Worm (Caenorhabditis elegans) whole organism, late embryonic: Measurements from ENCODE around the gene C13A10.2.
A peak's percentile ranks its signal among the peaks of the same experiment; 100 is the strongest.

Source experiments
- C08G9.2 ChIP-seq: sonication (generic microtip); optimal IDR thresholded peaks from 2 replicates; lab custom pipeline; 2016; ENCODE audit warnings: mild to moderate bottlenecking, missing genetic modification characterization, moderate library complexity, missing compliant biosample characterization
- K09A11.1 ChIP-seq: sonication (generic microtip); optimal IDR thresholded peaks from 2 replicates; lab custom pipeline; 2017; ENCODE audit warnings: antibody characterized with exemption, mild to moderate bottlenecking, missing genetic modification characterization, missing compliant biosample characterization; ENCODE audit not compliant: insufficient read depth
- T23F11.4 ChIP-seq: fragments of 200-800 bp; sonication (Bioruptor generic); optimal IDR thresholded peaks from 2 replicates; lab custom pipeline; 2018; ENCODE audit warnings: mild to moderate bottlenecking, missing genetic modification characterization, missing compliant biosample characterization
- Y22D7AL.16 ChIP-seq: sonication (generic microtip); optimal IDR thresholded peaks from 2 replicates; lab custom pipeline; 2016; ENCODE audit warnings: missing genetic modification characterization, missing compliant biosample characterization
- ahr-1 ChIP-seq: sonication (generic microtip); optimal IDR thresholded peaks from 2 replicates; lab custom pipeline; 2016; ENCODE audit warnings: missing genetic modification characterization, missing compliant biosample characterization
- ama-1 ChIP-seq: fragments of 150-350 bp; optimal IDR thresholded peaks from 2 replicates; lab custom pipeline; 2014
- ceh-14 ChIP-seq: sonication (generic microtip); optimal IDR thresholded peaks from 2 replicates; lab custom pipeline; 2016; ENCODE audit warnings: missing genotype, missing genetic modification characterization, missing compliant biosample characterization
- ceh-2 ChIP-seq: sonication (generic microtip); optimal IDR thresholded peaks from 2 replicates; lab custom pipeline; 2016; ENCODE audit warnings: missing genotype, missing genetic modification characterization, missing compliant biosample characterization
- ceh-34 ChIP-seq: sonication (generic microtip); optimal IDR thresholded peaks from 2 replicates; lab custom pipeline; 2016; ENCODE audit warnings: mild to moderate bottlenecking, missing genetic modification characterization, missing compliant biosample characterization
- ceh-48 ChIP-seq: sonication (generic microtip); optimal IDR thresholded peaks from 2 replicates; lab custom pipeline; 2016; ENCODE audit warnings: missing genetic modification characterization, inconsistent platforms, missing compliant biosample characterization
- dve-1 ChIP-seq: sonication (generic microtip); optimal IDR thresholded peaks from 2 replicates; lab custom pipeline; 2017; ENCODE audit warnings: antibody characterized with exemption, mild to moderate bottlenecking, missing genetic modification characterization, missing compliant biosample characterization
- elt-4 ChIP-seq: sonication (generic microtip); optimal IDR thresholded peaks from 2 replicates; lab custom pipeline; 2016; ENCODE audit warnings: missing genetic modification characterization, missing compliant biosample characterization
- ets-4 ChIP-seq: sonication (generic microtip); optimal IDR thresholded peaks from 2 replicates; lab custom pipeline; 2016; ENCODE audit warnings: missing genetic modification characterization, missing compliant biosample characterization
- fkh-10 ChIP-seq: fragments of 150-350 bp; optimal IDR thresholded peaks from 2 replicates; lab custom pipeline; 2014; ENCODE audit warnings: missing biosample characterization, missing genetic modification reagents, missing genetic modification characterization
- fkh-6 ChIP-seq: sonication (generic microtip); optimal IDR thresholded peaks from 2 replicates; lab custom pipeline; 2016; ENCODE audit warnings: missing genetic modification characterization, missing compliant biosample characterization
- hlh-15 ChIP-seq: sonication (generic microtip); optimal IDR thresholded peaks from 2 replicates; lab custom pipeline; 2016; ENCODE audit warnings: missing genetic modification characterization, missing compliant biosample characterization
- hlh-30 ChIP-seq: sonication (generic microtip); optimal IDR thresholded peaks from 2 replicates; lab custom pipeline; 2017; ENCODE audit warnings: antibody characterized with exemption, missing genetic modification characterization, missing compliant biosample characterization; ENCODE audit not compliant: insufficient read depth
- hlh-6 ChIP-seq: sonication (generic microtip); optimal IDR thresholded peaks from 2 replicates; lab custom pipeline; 2016; ENCODE audit warnings: missing genotype, missing genetic modification characterization, missing compliant biosample characterization
- lin-11 ChIP-seq: fragments of 200-800 bp; sonication (Bioruptor generic); optimal IDR thresholded peaks from 2 replicates; lab custom pipeline; 2018; ENCODE audit warnings: mild to moderate bottlenecking, missing genetic modification characterization, missing compliant biosample characterization
- madf-2 ChIP-seq: sonication (generic microtip); optimal IDR thresholded peaks from 2 replicates; lab custom pipeline; 2017; ENCODE audit warnings: missing genetic modification characterization, missing compliant biosample characterization
- nfya-1 ChIP-seq: sonication (generic microtip); optimal IDR thresholded peaks from 2 replicates; lab custom pipeline; 2017; ENCODE audit warnings: missing genetic modification characterization, mild to moderate bottlenecking, missing compliant biosample characterization, antibody characterized with exemption, moderate library complexity
- nhr-11 ChIP-seq: fragments of 150-350 bp; optimal IDR thresholded peaks from 2 replicates; lab custom pipeline; 2014; ENCODE audit warnings: missing biosample characterization, missing genetic modification characterization
- nhr-232 ChIP-seq: sonication (generic microtip); optimal IDR thresholded peaks from 2 replicates; lab custom pipeline; 2016; ENCODE audit warnings: missing genetic modification characterization, missing compliant biosample characterization
- npax-4 ChIP-seq: sonication (generic microtip); optimal IDR thresholded peaks from 2 replicates; lab custom pipeline; 2016; ENCODE audit warnings: missing genetic modification characterization, missing compliant biosample characterization
- odd-2 ChIP-seq: sonication (generic microtip); optimal IDR thresholded peaks from 2 replicates; lab custom pipeline; 2017; ENCODE audit warnings: antibody characterized with exemption, mild to moderate bottlenecking, missing genetic modification characterization, missing compliant biosample characterization
- pha-4 ChIP-seq: fragments of 150-350 bp; optimal IDR thresholded peaks from 2 replicates; lab custom pipeline; 2018; ENCODE audit warnings: missing biosample characterization, missing genetic modification reagents, missing genetic modification characterization
- pqm-1 ChIP-seq: sonication (generic microtip); optimal IDR thresholded peaks from 2 replicates; lab custom pipeline; 2016; ENCODE audit warnings: missing genetic modification characterization, missing compliant biosample characterization
- pros-1 ChIP-seq: fragments of 150-350 bp; optimal IDR thresholded peaks from 2 replicates; lab custom pipeline; 2014; ENCODE audit warnings: missing biosample characterization, missing genetic modification reagents, missing genetic modification characterization
- ref-2 ChIP-seq: sonication (generic microtip); optimal IDR thresholded peaks from 2 replicates; lab custom pipeline; 2016; ENCODE audit warnings: missing genetic modification characterization, missing compliant biosample characterization
- rnt-1 ChIP-seq: sonication (generic microtip); optimal IDR thresholded peaks from 2 replicates; lab custom pipeline; 2016; ENCODE audit warnings: missing genetic modification characterization, missing compliant biosample characterization
- sox-2 ChIP-seq: fragments of 200-800 bp; sonication (Bioruptor generic); IDR thresholded peaks from 2 replicates; pipeline ENCODE4 v1.3.6; 2022; ENCODE audit warnings: missing genetic modification reagents, missing genetic modification characterization, missing compliant biosample characterization
- sox-4 ChIP-seq: sonication (generic microtip); optimal IDR thresholded peaks from 2 replicates; lab custom pipeline; 2017; ENCODE audit warnings: mild to moderate bottlenecking, missing genetic modification characterization, inconsistent platforms, missing compliant biosample characterization
- tbx-2 ChIP-seq: sonication (generic microtip); optimal IDR thresholded peaks from 2 replicates; lab custom pipeline; 2016; ENCODE audit warnings: missing genetic modification characterization, missing compliant biosample characterization
- ttx-3 ChIP-seq: sonication (generic microtip); optimal IDR thresholded peaks from 2 replicates; lab custom pipeline; 2016; ENCODE audit warnings: missing genetic modification reagents, missing genetic modification characterization, missing compliant biosample characterization
- unc-3 ChIP-seq, 2 experiments: fragments of 200-800 bp in 1 of 2; sonication (Bioruptor generic) in 1 of 2; sonication (generic microtip) in 1 of 2; conservative IDR thresholded peaks in 1 of 2; optimal IDR thresholded peaks in 1 of 2; 2 replicates each; pipeline versions ENCODE4 v1.3.6 to Lab custom; 2016 to 2022; ENCODE audit warnings: missing compliant biosample characterization in 2 of 2, missing genetic modification characterization in 2 of 2, missing genetic modification reagents in 1 of 2
- unc-42 ChIP-seq: sonication (generic microtip); optimal IDR thresholded peaks from 2 replicates; lab custom pipeline; 2016; ENCODE audit warnings: missing genotype, missing genetic modification characterization, missing compliant biosample characterization
- unc-86 ChIP-seq: sonication (generic microtip); optimal IDR thresholded peaks from 2 replicates; lab custom pipeline; 2016; ENCODE audit warnings: missing genetic modification characterization, missing compliant biosample characterization
- zip-5 ChIP-seq: sonication (generic microtip); optimal IDR thresholded peaks from 2 replicates; lab custom pipeline; 2016; ENCODE audit warnings: missing genetic modification characterization, missing compliant biosample characterization
- ztf-16 ChIP-seq: sonication (generic microtip); optimal IDR thresholded peaks from 2 replicates; lab custom pipeline; 2017; ENCODE audit warnings: missing genetic modification characterization, missing compliant biosample characterization

Gene C13A10.2

ce11 chrII:1340049-1340448 lies 17.8 kb downstream of the C13A10.2 start:
- TF ChIP-seq ref-2 (tag; lab: Kevin White, UChicago) (no peak), tbx-2 (tag; lab: Kevin White, UChicago) (no peak), sox-4 (tag; lab: Kevin White, UChicago) (no peak), madf-2 (tag; lab: Kevin White, UChicago) (no peak), unc-86 (no peak), unc-42 (tag; lab: Kevin White, UChicago) (no peak), hlh-15 (tag; lab: Kevin White, UChicago) (no peak), ama-1 (lab: Kevin White, UChicago) (no peak), rnt-1 (no peak), ahr-1 (tag; lab: Kevin White, UChicago) (no peak)

- TF ChIP-seq odd-2 (tag; lab: Kevin White, UChicago) (no peak), pros-1 (tag; lab: Kevin White, UChicago) (no peak), ceh-14 (peak; percentile 38)
These were observed 19.6 kb downstream of the C13A10.2 start for ce11 chrII:1338196-1338595.

ce11 chrII:1329887-1330286 lies 27.9 kb downstream of the C13A10.2 start:
- no peak for TF ChIP-seq fkh-6 (tag; lab: Kevin White, UChicago)
- TF ChIP-seq ceh-48 (tag; lab: Kevin White, UChicago) = no peak
- TF ChIP-seq ets-4 (tag; lab: Kevin White, UChicago) = no peak
- TF ChIP-seq nfya-1 (tag; lab: Kevin White, UChicago) = no peak
- no peak for TF ChIP-seq unc-3 (GFP tag; conservative IDR thresholded peaks at IDR 0.05; lab: Robert Waterston, UW)
- TF ChIP-seq unc-3 (tag; optimal IDR thresholded peaks at IDR 0.05; lab: Kevin White, UChicago) = no peak
- no peak for TF ChIP-seq pqm-1 (tag; lab: Kevin White, UChicago)
- no peak for TF ChIP-seq nhr-232
- TF ChIP-seq pha-4 (tag; lab: Kevin White, UChicago) = no peak
- no peak for TF ChIP-seq ahr-1 (tag; lab: Kevin White, UChicago)
- TF ChIP-seq hlh-15 (tag; lab: Kevin White, UChicago) = no peak
- TF ChIP-seq dve-1 (tag; lab: Kevin White, UChicago) = no peak
- TF ChIP-seq ceh-34 (tag; lab: Kevin White, UChicago) = no peak
- no peak for TF ChIP-seq T23F11.4
- TF ChIP-seq Y22D7AL.16 (tag; lab: Kevin White, UChicago) = no peak
- TF ChIP-seq ttx-3 (tag; lab: Kevin White, UChicago) = no peak
- TF ChIP-seq ceh-2 (tag; lab: Kevin White, UChicago) = no peak
- TF ChIP-seq unc-42 (tag; lab: Kevin White, UChicago) = no peak
- no peak for TF ChIP-seq K09A11.1 (tag; lab: Kevin White, UChicago)

- no peak for TF ChIP-seq ets-4 (tag; lab: Kevin White, UChicago)
- no peak for TF ChIP-seq ztf-16
- TF ChIP-seq hlh-6 (tag; lab: Kevin White, UChicago) = no peak
- no peak for TF ChIP-seq ama-1 (lab: Kevin White, UChicago)
- TF ChIP-seq pha-4 (tag; lab: Kevin White, UChicago) = no peak
- no peak for TF ChIP-seq Y22D7AL.16 (tag; lab: Kevin White, UChicago)
- no peak for TF ChIP-seq fkh-10
- no peak for TF ChIP-seq nhr-11 (tag; lab: Kevin White, UChicago)
- TF ChIP-seq lin-11 (tag; lab: Kevin White, UChicago) = no peak
- no peak for TF ChIP-seq sox-4 (tag; lab: Kevin White, UChicago)
- no peak for TF ChIP-seq elt-4
- TF ChIP-seq sox-2 (GFP tag; lab: Robert Waterston, UW) = no peak
- TF ChIP-seq zip-5 (tag; lab: Kevin White, UChicago) = no peak
- no peak for TF ChIP-seq hlh-30 (tag; lab: Kevin White, UChicago)
- TF ChIP-seq C08G9.2 = no peak
- TF ChIP-seq npax-4 (tag; lab: Kevin White, UChicago) = no peak
These were observed 31.1 kb downstream of the C13A10.2 start, which contains the start of gene jip-1 for ce11 chrII:1326689-1327088. Gene jip-1 (plus strand): TSS chrII:1326989.
